Worm (Caenorhabditis elegans) whole organism, young adult: ENCODE data around the gene srm-4.

Experiments
- F23B12.7 ChIP-seq: sonication (generic microtip); optimal IDR thresholded peaks from 2 replicates; lab custom pipeline; 2017; ENCODE audit warnings: missing genetic modification characterization, mild to moderate bottlenecking, missing compliant biosample characterization, antibody characterized with exemption, moderate library complexity; ENCODE audit not compliant: insufficient read depth
- F39B2.1 ChIP-seq: fragments of 200-800 bp; sonication (Bioruptor generic); IDR thresholded peaks from 2 replicates; pipeline ENCODE4 v1.3.6; 2022; ENCODE audit warnings: missing genetic modification reagents, missing genetic modification characterization, missing compliant biosample characterization
- F49E8.2 ChIP-seq: sonication (generic microtip); optimal IDR thresholded peaks from 3 replicates; lab custom pipeline; 2017; ENCODE audit warnings: missing genetic modification characterization, mild to moderate bottlenecking, missing compliant biosample characterization, antibody characterized with exemption, moderate library complexity; ENCODE audit not compliant: insufficient read depth
- K12H6.12 ChIP-seq: fragments of 200-800 bp; sonication (Bioruptor generic); optimal IDR thresholded peaks from 2 replicates; lab custom pipeline; 2018; ENCODE audit warnings: mild to moderate bottlenecking, missing genetic modification characterization, missing compliant biosample characterization
- T07F8.4 ChIP-seq: sonication (generic microtip); optimal IDR thresholded peaks from 2 replicates; lab custom pipeline; 2016; ENCODE audit warnings: mild to moderate bottlenecking, missing genetic modification characterization, moderate library complexity, missing compliant biosample characterization
- T26A5.8 ChIP-seq: sonication (generic microtip); optimal IDR thresholded peaks from 2 replicates; lab custom pipeline; 2016; ENCODE audit warnings: missing genetic modification characterization, missing compliant biosample characterization
- Y53G8AR.9 ChIP-seq: fragments of 200-800 bp; sonication (Bioruptor generic); conservative IDR thresholded peaks from 2 replicates; pipeline ENCODE4 v1.3.6; 2022; ENCODE audit warnings: missing genetic modification reagents, missing genetic modification characterization, missing compliant biosample characterization
- Y79H2A.3 ChIP-seq: fragments of 200-800 bp; sonication (Bioruptor generic); conservative IDR thresholded peaks from 2 replicates; pipeline ENCODE4 v1.3.6; 2022; ENCODE audit warnings: missing genetic modification reagents, missing genetic modification characterization, missing compliant biosample characterization
- attf-5 ChIP-seq: fragments of 200-800 bp; sonication (Bioruptor generic); optimal IDR thresholded peaks from 2 replicates; lab custom pipeline; 2018; ENCODE audit warnings: mild to moderate bottlenecking, missing genetic modification characterization, missing compliant biosample characterization
- bed-1 ChIP-seq: fragments of 200-800 bp; sonication (Bioruptor generic); IDR thresholded peaks from 2 replicates; pipeline ENCODE4 v1.3.6; 2022; ENCODE audit warnings: missing genetic modification reagents, missing genetic modification characterization, missing compliant biosample characterization
- bed-2 ChIP-seq: fragments of 200-800 bp; sonication (Bioruptor generic); IDR thresholded peaks from 2 replicates; pipeline ENCODE4 v1.3.6; 2022; ENCODE audit warnings: missing genetic modification reagents, missing genetic modification characterization, missing compliant biosample characterization
- cebp-2 ChIP-seq: fragments of 200-800 bp; sonication (Bioruptor generic); IDR thresholded peaks from 2 replicates; pipeline ENCODE4 v1.3.6; 2022; ENCODE audit warnings: missing genetic modification characterization, missing compliant biosample characterization
- ceh-91 ChIP-seq: fragments of 200-800 bp; sonication (Bioruptor generic); IDR thresholded peaks from 2 replicates; pipeline ENCODE4 v1.3.6; 2022; ENCODE audit warnings: missing genetic modification reagents, missing genetic modification characterization, missing compliant biosample characterization
- die-1 ChIP-seq: sonication (generic microtip); optimal IDR thresholded peaks from 2 replicates; lab custom pipeline; 2016; ENCODE audit warnings: missing genotype, mild to moderate bottlenecking, missing genetic modification characterization, missing compliant biosample characterization
- dpff-1 ChIP-seq: sonication (generic microtip); optimal IDR thresholded peaks from 2 replicates; lab custom pipeline; 2017; ENCODE audit warnings: mild to moderate bottlenecking, missing genetic modification characterization, missing compliant biosample characterization
- egl-18 ChIP-seq: fragments of 200-800 bp; sonication (Bioruptor generic); IDR thresholded peaks from 2 replicates; pipeline ENCODE4 v1.3.6; 2022; ENCODE audit warnings: missing genetic modification reagents, missing genetic modification characterization, missing compliant biosample characterization
- egrh-3 ChIP-seq: fragments of 200-800 bp; sonication (Bioruptor generic); IDR thresholded peaks from 2 replicates; pipeline ENCODE4 v1.3.6; 2022; ENCODE audit warnings: missing genetic modification reagents, missing genetic modification characterization, missing compliant biosample characterization
- fkh-3 ChIP-seq: sonication (generic microtip); optimal IDR thresholded peaks from 2 replicates; lab custom pipeline; 2016; ENCODE audit warnings: mild to moderate bottlenecking, missing genetic modification characterization, missing compliant biosample characterization
- hlh-12 ChIP-seq: sonication (generic microtip); optimal IDR thresholded peaks from 2 replicates; lab custom pipeline; 2016; ENCODE audit warnings: missing genetic modification characterization, missing compliant biosample characterization
- hlh-26 ChIP-seq: fragments of 200-800 bp; sonication (Bioruptor generic); conservative IDR thresholded peaks from 2 replicates; pipeline ENCODE4 v1.3.6; 2022; ENCODE audit warnings: missing genetic modification reagents, missing genetic modification characterization, missing compliant biosample characterization
- hmg-1.2 ChIP-seq: fragments of 200-800 bp; sonication (Bioruptor generic); IDR thresholded peaks from 2 replicates; pipeline ENCODE4 v1.3.6; 2022; ENCODE audit warnings: missing genetic modification reagents, missing genetic modification characterization, missing compliant biosample characterization
- hmg-20 ChIP-seq: fragments of 200-800 bp; sonication (Bioruptor generic); IDR thresholded peaks from 2 replicates; pipeline ENCODE4 v1.3.6; 2022; ENCODE audit warnings: missing genetic modification reagents, missing genetic modification characterization, missing compliant biosample characterization
- hsf-1 ChIP-seq: fragments of 200-800 bp; sonication (Bioruptor generic); IDR thresholded peaks from 2 replicates; pipeline ENCODE4 v1.3.6; 2022; ENCODE audit warnings: missing genetic modification reagents, missing genetic modification characterization, missing compliant biosample characterization
- lag-1 ChIP-seq: fragments of 200-800 bp; sonication (Bioruptor generic); IDR thresholded peaks from 2 replicates; pipeline ENCODE4 v1.3.6; 2022; ENCODE audit warnings: missing genetic modification reagents, missing genetic modification characterization, missing compliant biosample characterization
- lin-26 ChIP-seq: fragments of 200-800 bp; sonication (Bioruptor generic); IDR thresholded peaks from 2 replicates; pipeline ENCODE4 v1.3.6; 2022; ENCODE audit warnings: missing genetic modification reagents, missing genetic modification characterization, missing compliant biosample characterization
- lin-35 ChIP-seq, 3 experiments: fragments of 150-350 bp in 2 of 3; sonication (generic microtip) in 1 of 3; optimal IDR thresholded peaks; 2 replicates each; lab custom pipeline; 2014 to 2018; ENCODE audit warnings: missing biosample characterization in 3 of 3, missing genetic modification characterization in 3 of 3, missing genetic modification reagents in 3 of 3
- lin-54 ChIP-seq: fragments of 200-800 bp; sonication (Bioruptor generic); optimal IDR thresholded peaks from 2 replicates; lab custom pipeline; 2018; ENCODE audit warnings: mild to moderate bottlenecking, missing genetic modification characterization, missing compliant biosample characterization
- lir-1 ChIP-seq: fragments of 200-800 bp; sonication (Bioruptor generic); conservative IDR thresholded peaks from 2 replicates; pipeline ENCODE4 v1.3.6; 2022; ENCODE audit warnings: missing genetic modification reagents, missing genetic modification characterization, missing compliant biosample characterization
- lsl-1 ChIP-seq: fragments of 200-800 bp; sonication (Bioruptor generic); optimal IDR thresholded peaks from 2 replicates; lab custom pipeline; 2018; ENCODE audit warnings: mild to moderate bottlenecking, missing genetic modification characterization, moderate library complexity, missing compliant biosample characterization
- lsy-27 ChIP-seq: sonication (generic microtip); optimal IDR thresholded peaks from 2 replicates; lab custom pipeline; 2017; ENCODE audit warnings: missing genetic modification characterization, mild to moderate bottlenecking, missing compliant biosample characterization, antibody characterized with exemption, missing genotype, borderline replicate concordance; ENCODE audit not compliant: insufficient read depth
- madf-3 ChIP-seq: fragments of 200-800 bp; sonication (Bioruptor generic); IDR thresholded peaks from 2 replicates; pipeline ENCODE4 v1.3.6; 2022; ENCODE audit warnings: missing genetic modification reagents, missing genetic modification characterization, missing compliant biosample characterization
- mxl-1 ChIP-seq: sonication (generic microtip); optimal IDR thresholded peaks from 2 replicates; lab custom pipeline; 2016; ENCODE audit warnings: missing genetic modification characterization, missing compliant biosample characterization
- nfyb-1 ChIP-seq: fragments of 200-800 bp; sonication (Bioruptor generic); IDR thresholded peaks from 2 replicates; pipeline ENCODE4 v1.3.6; 2022; ENCODE audit warnings: missing genetic modification reagents, missing genetic modification characterization, missing compliant biosample characterization
- nhr-179 ChIP-seq: sonication (generic microtip); optimal IDR thresholded peaks from 2 replicates; lab custom pipeline; 2016; ENCODE audit warnings: mild to moderate bottlenecking, missing genetic modification characterization, missing compliant biosample characterization
- pbrm-1 ChIP-seq: fragments of 200-800 bp; sonication (Bioruptor generic); IDR thresholded peaks from 2 replicates; pipeline ENCODE4 v1.3.6; 2022; ENCODE audit warnings: missing genetic modification reagents, missing genetic modification characterization, missing compliant biosample characterization
- rcor-1 ChIP-seq: fragments of 200-800 bp; sonication (Bioruptor generic); IDR thresholded peaks from 2 replicates; pipeline ENCODE4 v1.3.6; 2022; ENCODE audit warnings: missing genetic modification reagents, missing genetic modification characterization, missing compliant biosample characterization
- repo-1 ChIP-seq: sonication (generic microtip); optimal IDR thresholded peaks from 2 replicates; lab custom pipeline; 2017; ENCODE audit warnings: mild to moderate bottlenecking, missing genetic modification characterization, missing compliant biosample characterization
- sdz-38 ChIP-seq: sonication (generic microtip); optimal IDR thresholded peaks from 2 replicates; lab custom pipeline; 2016; ENCODE audit warnings: missing genotype, missing genetic modification characterization, missing compliant biosample characterization
- snpc-1.3 ChIP-seq: sonication (generic microtip); optimal IDR thresholded peaks from 2 replicates; lab custom pipeline; 2017; ENCODE audit warnings: missing genetic modification characterization, mild to moderate bottlenecking, missing compliant biosample characterization, antibody characterized with exemption, moderate library complexity, missing genotype, missing genetic modification reagents; ENCODE audit not compliant: insufficient read depth
- snpc-3.4 ChIP-seq: sonication (generic microtip); optimal IDR thresholded peaks from 2 replicates; lab custom pipeline; 2017; ENCODE audit warnings: missing genetic modification characterization, mild to moderate bottlenecking, missing compliant biosample characterization, antibody characterized with exemption, moderate library complexity, missing genotype, missing genetic modification reagents
- somi-1 ChIP-seq: fragments of 200-800 bp; sonication (Bioruptor generic); optimal IDR thresholded peaks from 2 replicates; lab custom pipeline; 2018; ENCODE audit warnings: mild to moderate bottlenecking, missing genetic modification characterization, missing compliant biosample characterization
- tbx-9 ChIP-seq: sonication (generic microtip); optimal IDR thresholded peaks from 2 replicates; lab custom pipeline; 2016; ENCODE audit warnings: borderline replicate concordance, missing genetic modification characterization, inconsistent platforms, missing compliant biosample characterization
- unc-130 ChIP-seq: sonication (generic microtip); optimal IDR thresholded peaks from 2 replicates; lab custom pipeline; 2016; ENCODE audit warnings: missing genetic modification reagents, missing genetic modification characterization, missing compliant biosample characterization
- zim-3 ChIP-seq: sonication (generic microtip); optimal IDR thresholded peaks from 2 replicates; lab custom pipeline; 2017; ENCODE audit warnings: mild to moderate bottlenecking, missing genetic modification characterization, moderate library complexity, missing compliant biosample characterization
- ztf-18 ChIP-seq: sonication (generic microtip); optimal IDR thresholded peaks from 2 replicates; lab custom pipeline; 2016; ENCODE audit warnings: missing genotype, mild to moderate bottlenecking, missing genetic modification characterization, missing compliant biosample characterization
- ztf-22 ChIP-seq: fragments of 200-800 bp; sonication (Bioruptor generic); optimal IDR thresholded peaks from 2 replicates; lab custom pipeline; 2018; ENCODE audit warnings: mild to moderate bottlenecking, missing genetic modification characterization, moderate library complexity, missing compliant biosample characterization
- ztf-28 ChIP-seq: fragments of 200-800 bp; sonication (Bioruptor generic); IDR thresholded peaks from 2 replicates; pipeline ENCODE4 v1.3.6; 2022; ENCODE audit warnings: missing genetic modification reagents, missing genetic modification characterization, missing compliant biosample characterization

Gene srm-4

ce11 chrV:14366487-14366962 lies 33.3 kb downstream of the srm-4 start (continued):
- TF ChIP-seq nhr-179 (no peak), K12H6.12 (tag; lab: Kevin White, UChicago) (peak; percentile 48), F49E8.2 (no peak), F39B2.1 (no peak), lsy-27 (tag; lab: Kevin White, UChicago) (no peak), T26A5.8 (tag; lab: Kevin White, UChicago) (no peak), hlh-12 (tag; lab: Kevin White, UChicago) (no peak), repo-1 (tag; lab: Kevin White, UChicago) (no peak), unc-130 (GFP tag; lab: Kevin White, UChicago) (no peak), nfyb-1 (GFP tag; lab: Robert Waterston, UW) (peak; percentile 39; the same call in 1 of the 2 replicates), egrh-3 (GFP tag; lab: Robert Waterston, UW) (peak; percentile 86), die-1 (peak; percentile 16), hlh-26 (GFP tag; lab: Robert Waterston, UW) (no peak), lsl-1 (GFP tag; lab: Kevin White, UChicago) (no peak), somi-1 (GFP tag; lab: Kevin White, UChicago) (no peak), F23B12.7 (tag; lab: Kevin White, UChicago) (no peak), lir-1 (GFP tag; lab: Robert Waterston, UW) (no peak), mxl-1 (tag; lab: Kevin White, UChicago) (no peak), madf-3 (GFP tag; lab: Robert Waterston, UW) (no peak), sdz-38 (tag; lab: Kevin White, UChicago) (no peak), lin-54 (GFP tag; lab: Kevin White, UChicago) (no peak), Y53G8AR.9 (GFP tag; lab: Robert Waterston, UW) (no peak), ceh-91 (GFP tag; lab: Robert Waterston, UW) (no peak), hmg-1.2 (no peak; the same call in 1 of the 2 replicates), fkh-3 (tag; lab: Kevin White, UChicago) (no peak), bed-2 (GFP tag; lab: Robert Waterston, UW) (no peak), snpc-1.3 (no peak), ztf-28 (GFP tag; lab: Robert Waterston, UW) (no peak), zim-3 (tag; lab: Kevin White, UChicago) (no peak), ztf-22 (no peak), cebp-2 (GFP tag; lab: Robert Waterston, UW) (no peak), rcor-1 (GFP tag; lab: Robert Waterston, UW) (no peak), ztf-18 (peak; percentile 36), snpc-3.4 (no peak), attf-5 (GFP tag; lab: Kevin White, UChicago) (no peak), Y79H2A.3 (GFP tag; lab: Robert Waterston, UW) (no peak), lin-35 (GFP tag; optimal IDR thresholded peaks at IDR 0.05; lab: Kevin White, UChicago) (peak in 1 of 3 experiments; percentile 25), lag-1 (no peak), dpff-1 (no peak), hmg-20 (GFP tag; lab: Robert Waterston, UW) (0 out of 2 replicates have a peak, but pooled peaks have one; percentile 34), egl-18 (GFP tag; lab: Robert Waterston, UW) (no peak), bed-1 (GFP tag; lab: Robert Waterston, UW) (no peak), tbx-9 (tag; lab: Kevin White, UChicago) (no peak), pbrm-1 (0 out of 2 replicates have a peak, but pooled peaks have one; percentile 40), T07F8.4 (no peak), lin-26 (GFP tag; lab: Robert Waterston, UW) (peak; percentile 51; the same call in 1 of the 2 replicates), hsf-1 (no peak)
